Worm (Caenorhabditis elegans): ENCODE measurements around the gene oac-40.

The oac-40 gene

ce11 chrV:9024713-9025112 lies 8.1 kb downstream of the oac-40 start, which contains the start of gene bus-1:
bus-1 (minus strand) TSS chrV:9024813.
- TF ChIP-seq hmg-11 (tag; optimal IDR thresholded peaks at IDR 0.05): no peak
- TF ChIP-seq ceh-82 (tag; optimal IDR thresholded peaks at IDR 0.05): no peak
- no peak for TF ChIP-seq fkh-2 (tag; optimal IDR thresholded peaks at IDR 0.05)
- no peak for TF ChIP-seq fos-1 (tag; optimal IDR thresholded peaks at IDR 0.05)
- no peak for TF ChIP-seq nhr-23 (tag; optimal IDR thresholded peaks at IDR 0.05)
- TF ChIP-seq nhr-25 (tag; optimal IDR thresholded peaks at IDR 0.05): no peak
- TF ChIP-seq egl-5 (tag; optimal IDR thresholded peaks at IDR 0.05): no peak
- TF ChIP-seq ama-1 (optimal IDR thresholded peaks at IDR 0.05): no peak
- no peak for TF ChIP-seq nfya-1 (tag; optimal IDR thresholded peaks at IDR 0.05; ENCODE audit: insufficient read depth)
- no peak for TF ChIP-seq zag-1 (tag; optimal IDR thresholded peaks at IDR 0.05)
- TF ChIP-seq jun-1 (tag; optimal IDR thresholded peaks at IDR 0.05): no peak
- no peak for TF ChIP-seq lin-39 (tag; optimal IDR thresholded peaks at IDR 0.05)
- no peak for TF ChIP-seq mdl-1 (tag; optimal IDR thresholded peaks at IDR 0.05)
- TF ChIP-seq pqm-1 (tag; optimal IDR thresholded peaks at IDR 0.05): no peak
- no peak for TF ChIP-seq nhr-237 (tag; optimal IDR thresholded peaks at IDR 0.05)
- no peak for TF ChIP-seq sea-2 (GFP tag; optimal IDR thresholded peaks at IDR 0.05)

DNA sequence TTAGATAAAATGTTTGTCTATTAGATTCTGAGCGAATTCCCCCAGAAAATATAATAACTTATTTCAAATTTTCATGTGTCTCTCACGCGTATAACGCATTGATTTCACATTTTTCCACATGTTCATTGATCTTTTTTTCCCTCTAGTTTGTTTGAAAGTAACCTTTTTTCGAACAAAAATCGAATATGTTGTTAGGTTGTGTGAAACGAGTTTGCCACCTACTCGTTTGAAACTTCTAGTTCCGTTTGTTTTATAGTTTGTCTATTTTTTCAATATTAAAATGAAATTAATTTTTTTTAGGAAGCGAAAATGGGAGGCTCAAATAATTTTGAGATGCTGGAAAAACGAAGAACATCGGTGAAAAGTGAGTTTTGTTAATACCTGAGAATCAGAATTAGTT lies 13.7 kb downstream of the oac-40 start, which contains the start of gene C25E10.5:
Gene C25E10.5 (plus strand): TSS at position 301 of the 400 bp plus-strand sequence.
- TF ChIP-seq nhr-25 (tag; optimal IDR thresholded peaks at IDR 0.05): no peak
- no peak for TF ChIP-seq aly-2 (tag; optimal IDR thresholded peaks at IDR 0.05)
- no peak for TF ChIP-seq ZK546.5 (tag; optimal IDR thresholded peaks at IDR 0.05)
- TF ChIP-seq nhr-12 (tag; optimal IDR thresholded peaks at IDR 0.05): no peak

ce11 chrV:9033267-9033666 lies 16.7 kb downstream of the oac-40 start, which contains the start of gene C25E10.4:
C25E10.4 (plus strand) TSS chrV:9033567.
- no peak for TF ChIP-seq eor-1 (tag; optimal IDR thresholded peaks at IDR 0.05)
- no peak for TF ChIP-seq ztf-4 (tag; optimal IDR thresholded peaks at IDR 0.05)
- no peak for TF ChIP-seq ceh-28 (tag; optimal IDR thresholded peaks at IDR 0.05)
- no peak for TF ChIP-seq mml-1 (tag; optimal IDR thresholded peaks at IDR 0.05)
- no peak for TF ChIP-seq nhr-237 (tag; optimal IDR thresholded peaks at IDR 0.05)
- TF ChIP-seq jun-1 (tag; optimal IDR thresholded peaks at IDR 0.05): no peak
- no peak for TF ChIP-seq nfya-1 (tag; optimal IDR thresholded peaks at IDR 0.05; ENCODE audit: insufficient read depth)
- TF ChIP-seq lin-15B (tag; optimal IDR thresholded peaks at IDR 0.05): no peak
- TF ChIP-seq unc-62 (GFP tag; optimal IDR thresholded peaks at IDR 0.05): no peak
- TF ChIP-seq ama-1 (optimal IDR thresholded peaks at IDR 0.05): no peak
- TF ChIP-seq fkh-2 (tag; optimal IDR thresholded peaks at IDR 0.05): no peak
- TF ChIP-seq nhr-77 (tag; optimal IDR thresholded peaks at IDR 0.05): no peak
- TF ChIP-seq ceh-82 (tag; optimal IDR thresholded peaks at IDR 0.05): no peak
- TF ChIP-seq fkh-10 (GFP tag; optimal IDR thresholded peaks at IDR 0.05): no peak
- TF ChIP-seq sea-2 (GFP tag; optimal IDR thresholded peaks at IDR 0.05): no peak
- no peak for TF ChIP-seq daf-12 (tag; optimal IDR thresholded peaks at IDR 0.05)
- no peak for TF ChIP-seq hmg-11 (tag; optimal IDR thresholded peaks at IDR 0.05)
- TF ChIP-seq lsy-12 (tag; optimal IDR thresholded peaks at IDR 0.05): no peak

DNA sequence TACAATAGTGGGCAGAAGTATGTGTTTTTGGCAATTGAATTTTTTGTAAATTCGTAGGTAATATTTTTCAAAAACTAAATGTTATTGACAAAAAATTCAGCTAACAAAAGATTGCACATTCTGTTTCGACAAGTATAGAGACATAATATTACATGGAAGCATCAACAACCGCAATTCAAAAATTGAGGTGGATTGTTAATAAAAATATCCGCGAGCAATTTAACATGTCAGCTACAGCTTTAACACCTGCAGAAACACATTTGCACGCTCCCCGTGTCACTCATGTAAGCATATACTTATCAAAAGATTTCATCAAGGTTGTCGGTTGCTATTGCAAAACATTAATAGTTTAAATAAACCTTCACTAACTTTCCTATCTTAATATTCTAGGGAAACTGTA lies 19.1 kb downstream of the oac-40 start, which contains the start of gene srsx-34:
Gene srsx-34 (plus strand): TSS at position 301 of the 400 bp plus-strand sequence.
- no peak for TF ChIP-seq nhr-43 (tag; optimal IDR thresholded peaks at IDR 0.05; ENCODE audit: poor library complexity, severe bottlenecking)
- no peak for TF ChIP-seq daf-12 (tag; optimal IDR thresholded peaks at IDR 0.05)
- no peak for TF ChIP-seq elt-1 (tag; optimal IDR thresholded peaks at IDR 0.05)
- TF ChIP-seq ama-1 (optimal IDR thresholded peaks at IDR 0.05): no peak
- TF ChIP-seq sea-2 (GFP tag; optimal IDR thresholded peaks at IDR 0.05): no peak
- no peak for TF ChIP-seq nhr-23 (tag; optimal IDR thresholded peaks at IDR 0.05)
- TF ChIP-seq nhr-237 (tag; optimal IDR thresholded peaks at IDR 0.05): no peak
- no peak for TF ChIP-seq aly-2 (tag; optimal IDR thresholded peaks at IDR 0.05)
- TF ChIP-seq nfya-1 (tag; optimal IDR thresholded peaks at IDR 0.05; ENCODE audit: insufficient read depth): no peak

DNA sequence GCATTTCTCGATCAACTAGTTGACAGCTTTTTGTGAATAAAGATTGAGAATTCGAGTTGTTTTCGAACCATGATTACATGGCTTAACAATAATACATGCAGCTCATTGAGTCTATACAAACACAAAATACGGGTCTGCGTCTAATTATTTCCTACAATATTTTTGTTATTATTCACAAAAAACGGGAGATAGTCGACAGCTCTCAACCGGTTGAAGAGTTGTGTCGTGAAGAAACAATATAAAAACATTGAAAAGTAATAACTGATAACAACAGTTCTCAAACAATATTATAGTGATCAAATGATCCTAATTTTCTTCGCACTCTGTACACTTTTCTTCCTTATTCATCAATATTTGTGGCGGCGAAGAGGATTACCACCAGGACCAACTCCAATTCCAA lies 24.5 kb downstream of the oac-40 start, which contains the start of gene cyp-33B1:
Gene cyp-33B1 (plus strand): TSS at position 301 of the 400 bp plus-strand sequence.
- no peak for TF ChIP-seq pqm-1 (tag; optimal IDR thresholded peaks at IDR 0.05)
- no peak for TF ChIP-seq jun-1 (tag; optimal IDR thresholded peaks at IDR 0.05)
- TF ChIP-seq elt-1 (tag; optimal IDR thresholded peaks at IDR 0.05): no peak
- no peak for TF ChIP-seq daf-12 (tag; optimal IDR thresholded peaks at IDR 0.05)
- TF ChIP-seq nhr-67 (tag; optimal IDR thresholded peaks at IDR 0.05): no peak
- TF ChIP-seq nhr-28 (tag; optimal IDR thresholded peaks at IDR 0.05): no peak
- TF ChIP-seq ceh-82 (tag; optimal IDR thresholded peaks at IDR 0.05): no peak
- no peak for TF ChIP-seq nhr-11 (tag; optimal IDR thresholded peaks at IDR 0.05)
- no peak for TF ChIP-seq lin-39 (tag; optimal IDR thresholded peaks at IDR 0.05)
- no peak for TF ChIP-seq R02D3.7 (tag; optimal IDR thresholded peaks at IDR 0.05)
- no peak for TF ChIP-seq nhr-76 (tag; optimal IDR thresholded peaks at IDR 0.05)
- TF ChIP-seq skn-1 (tag; optimal IDR thresholded peaks at IDR 0.05): no peak
- TF ChIP-seq pha-4 (tag; optimal IDR thresholded peaks at IDR 0.05): no peak
